Worm (Caenorhabditis elegans): ENCODE measurements around the gene nhr-131.

The nhr-131 gene

DNA sequence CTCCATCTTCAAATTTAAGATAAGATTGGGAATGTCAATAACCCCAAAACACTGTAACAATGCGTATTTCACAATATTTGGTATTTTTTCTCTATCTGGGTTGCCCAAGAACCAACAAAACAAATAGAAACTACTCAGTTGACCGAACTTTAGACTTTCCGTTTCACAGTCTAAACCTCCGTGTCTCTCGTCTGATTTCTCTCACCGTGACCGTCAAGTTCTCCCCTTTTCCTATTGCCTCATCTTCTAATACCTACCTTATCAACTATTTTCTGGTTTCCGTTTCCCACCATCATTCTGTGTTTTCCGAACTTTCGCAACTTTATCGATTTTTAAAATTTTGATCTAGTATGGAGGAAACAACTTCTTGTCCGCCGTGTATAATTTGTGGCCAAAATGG, at the start of gene nhr-131:
nhr-131 (plus strand) TSS at position 87 of the 400 bp plus-strand sequence.
- no peak for TF ChIP-seq hlh-8 (tag; optimal IDR thresholded peaks at IDR 0.05)

DNA sequence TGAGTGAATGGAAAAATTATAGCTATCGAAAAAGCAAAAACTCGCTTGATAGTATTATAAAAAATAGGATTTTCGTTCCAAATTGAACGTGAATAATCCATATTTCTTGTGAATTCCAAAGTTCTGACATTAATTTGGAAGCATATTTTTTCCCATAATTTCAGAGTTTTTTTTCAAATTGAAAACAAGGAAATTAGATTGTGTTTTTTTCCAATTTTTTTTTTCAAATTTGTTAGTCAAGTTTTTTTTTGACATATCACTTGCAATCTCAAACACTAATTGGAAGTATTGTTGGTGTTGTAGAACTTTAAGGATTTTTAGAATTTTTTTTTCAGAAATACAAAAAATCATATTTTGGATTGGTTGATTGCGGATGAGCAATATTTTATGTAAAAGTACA, 47.6 kb upstream of the nhr-131 start, which contains the start of gene srh-34:
srh-34 (minus strand) TSS at position 101 of the 400 bp plus-strand sequence.
- no peak for TF ChIP-seq pqm-1 (tag; optimal IDR thresholded peaks at IDR 0.05)
- no peak for TF ChIP-seq ceh-19 (GFP tag; optimal IDR thresholded peaks at IDR 0.05)
- TF ChIP-seq fax-1 (tag; optimal IDR thresholded peaks at IDR 0.05): no peak
- TF ChIP-seq hlh-15 (tag; optimal IDR thresholded peaks at IDR 0.05): no peak

DNA sequence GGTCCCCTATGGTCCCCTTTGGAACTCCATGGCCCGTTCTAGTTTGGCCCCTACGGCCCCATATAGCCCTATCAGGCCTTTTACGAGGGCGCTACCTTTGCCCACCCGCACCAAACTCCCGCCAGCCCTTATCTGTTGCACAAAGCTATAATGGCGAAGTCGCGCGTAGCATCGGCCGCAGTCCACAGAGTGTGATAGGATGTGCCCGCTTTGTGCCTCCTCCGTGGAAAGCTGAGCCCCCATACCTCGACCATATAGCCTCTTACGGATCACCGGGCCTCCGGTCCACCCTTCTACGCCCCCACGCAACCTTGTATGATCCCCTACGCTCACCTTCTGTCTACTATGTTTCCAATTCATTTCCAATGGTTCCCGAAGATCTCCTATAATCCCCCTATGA, 47.2 kb upstream of the nhr-131 start:
- TF ChIP-seq hlh-6 (tag; optimal IDR thresholded peaks at IDR 0.05) (peak; percentile 18), ets-4 (tag; optimal IDR thresholded peaks at IDR 0.05) (no peak), sdc-2 (tag; optimal IDR thresholded peaks at IDR 0.05) (peak; percentile 20), dmd-4 (tag; optimal IDR thresholded peaks at IDR 0.05; ENCODE audit: borderline replicate concordance) (peak; percentile 6)

DNA sequence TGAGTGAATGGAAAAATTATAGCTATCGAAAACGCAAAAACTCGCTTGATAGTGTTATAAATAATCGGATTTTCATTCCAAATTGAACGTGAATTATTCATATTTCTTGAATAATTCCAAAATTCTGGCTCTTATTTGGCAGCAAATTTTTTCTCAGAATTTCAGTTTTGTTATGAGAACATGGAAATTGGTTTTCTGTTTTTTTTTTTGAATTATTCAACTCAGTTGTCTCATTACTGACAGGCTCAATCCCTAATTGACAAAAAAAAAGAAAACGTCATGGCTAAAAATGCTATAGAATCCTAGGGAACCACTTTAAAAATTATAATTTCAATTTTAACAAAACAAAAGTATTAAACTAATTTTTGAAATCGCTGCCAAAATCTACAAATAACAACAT, 45.0 kb upstream of the nhr-131 start, which contains the start of gene srh-35:
srh-35 (minus strand) TSS at position 101 of the 400 bp plus-strand sequence.
- TF ChIP-seq pqm-1 (tag; optimal IDR thresholded peaks at IDR 0.05): no peak
- TF ChIP-seq T23F11.4 (GFP tag; optimal IDR thresholded peaks at IDR 0.05): no peak
- no peak for TF ChIP-seq pha-2 (tag; optimal IDR thresholded peaks at IDR 0.05)
- no peak for TF ChIP-seq pha-4 (tag; optimal IDR thresholded peaks at IDR 0.05)

DNA sequence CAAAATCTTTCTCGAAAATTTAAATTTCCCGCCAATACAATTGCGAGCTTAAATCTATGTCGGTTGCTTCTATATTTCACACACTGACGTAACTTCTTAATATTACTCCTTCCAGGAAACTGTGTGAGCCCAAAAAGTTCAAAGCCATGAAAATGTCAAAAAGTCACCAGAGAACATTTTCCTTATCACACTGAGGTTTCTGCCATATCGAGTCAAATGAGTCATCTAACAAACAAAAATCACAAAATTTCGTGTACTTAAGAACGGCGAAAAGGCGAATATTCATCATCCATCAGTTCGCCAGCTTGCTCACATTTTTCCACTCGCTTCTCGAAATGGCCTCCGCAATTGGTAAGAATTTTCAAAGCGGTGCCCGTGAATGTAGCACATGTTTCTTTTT, 44.5 kb upstream of the nhr-131 start, which contains the start of gene M02H5.8:
M02H5.8 (plus strand) TSS at position 297 of the 400 bp plus-strand sequence.
- no peak for TF ChIP-seq hlh-15 (tag; optimal IDR thresholded peaks at IDR 0.05)
- no peak for TF ChIP-seq pros-1 (tag; optimal IDR thresholded peaks at IDR 0.05)
- TF ChIP-seq pax-1 (tag; optimal IDR thresholded peaks at IDR 0.05): no peak
- no peak for TF ChIP-seq che-1 (tag; optimal IDR thresholded peaks at IDR 0.05)
- TF ChIP-seq Y22D7AL.16 (tag; optimal IDR thresholded peaks at IDR 0.05): no peak
- no peak for TF ChIP-seq nhr-11 (tag; optimal IDR thresholded peaks at IDR 0.05)
- no peak for TF ChIP-seq ceh-6 (GFP tag; optimal IDR thresholded peaks at IDR 0.05)
- no peak for TF ChIP-seq C08G9.2 (tag; optimal IDR thresholded peaks at IDR 0.05)
- TF ChIP-seq ztf-16 (tag; optimal IDR thresholded peaks at IDR 0.05): no peak
- no peak for TF ChIP-seq hlh-13 (GFP tag; optimal IDR thresholded peaks at IDR 0.05)
- no peak for TF ChIP-seq ceh-45 (GFP tag; IDR thresholded peaks at IDR 0.05)
- TF ChIP-seq dmd-4 (tag; optimal IDR thresholded peaks at IDR 0.05; ENCODE audit: borderline replicate concordance): no peak
- TF ChIP-seq C38D4.7 (GFP tag; optimal IDR thresholded peaks at IDR 0.05): no peak
- no peak for TF ChIP-seq zip-5 (tag; optimal IDR thresholded peaks at IDR 0.05)
- no peak for TF ChIP-seq ceh-19 (GFP tag; optimal IDR thresholded peaks at IDR 0.05)

DNA sequence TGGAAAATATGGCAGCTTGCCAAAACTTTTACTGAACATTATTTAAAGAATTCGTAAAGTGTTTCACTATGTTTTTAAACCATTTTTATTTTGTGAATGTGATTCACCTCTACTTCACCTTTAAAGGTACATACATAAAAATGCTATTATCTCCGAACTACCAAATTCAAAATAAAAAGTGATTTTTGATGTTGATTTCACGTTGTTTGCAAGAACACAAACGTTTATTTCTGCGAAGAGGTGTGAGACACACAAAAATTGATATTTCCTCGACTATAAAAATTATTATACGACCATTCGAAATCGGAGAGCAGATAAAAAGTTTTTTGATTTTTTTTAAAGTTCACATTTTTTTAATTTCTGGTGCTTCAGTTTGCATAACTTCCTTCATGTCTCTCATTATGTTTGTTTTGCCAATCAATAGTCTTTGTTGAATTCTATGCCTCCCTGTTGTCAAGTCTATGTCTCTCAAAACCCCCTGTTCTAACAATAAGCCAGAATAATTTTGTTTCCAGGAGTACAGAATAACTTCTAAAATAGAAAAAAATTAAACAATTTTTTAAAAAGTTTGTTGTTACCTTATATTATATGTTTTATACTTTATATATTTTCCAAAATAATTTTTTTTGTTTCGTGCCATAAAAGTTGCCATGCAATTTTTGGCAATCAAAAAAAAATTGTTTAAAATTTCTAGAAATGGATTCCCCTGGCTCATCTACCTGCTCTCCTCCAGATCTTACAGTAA, 43.2 kb upstream of the nhr-131 start, which contains the start of gene nhr-123:
nhr-123 (plus strand) TSS at position 695 of the 745 bp plus-strand sequence.
- TF ChIP-seq ceh-19 (GFP tag; optimal IDR thresholded peaks at IDR 0.05): no peak
- TF ChIP-seq sox-2 (GFP tag; IDR thresholded peaks at IDR 0.05): no peak
- TF ChIP-seq syd-9 (tag; optimal IDR thresholded peaks at IDR 0.05): no peak
- no peak for TF ChIP-seq ceh-24 (tag; optimal IDR thresholded peaks at IDR 0.05)
- TF ChIP-seq K09A11.1 (tag; optimal IDR thresholded peaks at IDR 0.05; ENCODE audit: insufficient read depth): no peak
- no peak for TF ChIP-seq C38D4.7 (GFP tag; optimal IDR thresholded peaks at IDR 0.05)
- TF ChIP-seq npax-4 (tag; optimal IDR thresholded peaks at IDR 0.05): no peak
- no peak for TF ChIP-seq fkh-10 (GFP tag; optimal IDR thresholded peaks at IDR 0.05)
- TF ChIP-seq ceh-6 (GFP tag; optimal IDR thresholded peaks at IDR 0.05): no peak
